Worm (Caenorhabditis elegans) whole organism, L3 larva: Measurements from ENCODE around the gene M106.2.

Source experiments
- ceh-82 ChIP-seq: fragments of 150-350 bp; optimal IDR thresholded peaks from 2 replicates; lab custom pipeline; 2014; ENCODE audit warnings: missing biosample characterization, missing genetic modification characterization
- lsy-12 ChIP-seq: sonication (generic microtip); optimal IDR thresholded peaks from 2 replicates; lab custom pipeline; 2016; ENCODE audit warnings: mild to moderate bottlenecking, missing genetic modification characterization, missing compliant biosample characterization
- nhr-237 ChIP-seq: fragments of 150-350 bp; optimal IDR thresholded peaks from 2 replicates; lab custom pipeline; 2014; ENCODE audit warnings: missing biosample characterization, missing genetic modification characterization
- pqm-1 ChIP-seq: fragments of 150-350 bp; optimal IDR thresholded peaks from 2 replicates; lab custom pipeline; 2017; ENCODE audit warnings: missing biosample characterization, missing genetic modification characterization, inconsistent platforms

M106.2 gene

ce11 chrII:10796194-10796593 lies 53.6 kb downstream of the M106.2 start, which contains the start of gene set-14:
Gene set-14, minus strand, starts transcription at chrII:10796294.
- TF ChIP-seq lsy-12 (tag; lab: Kevin White, UChicago) = no peak
- TF ChIP-seq nhr-237 (tag; lab: Kevin White, UChicago) = no peak
- TF ChIP-seq ceh-82 (tag; lab: Kevin White, UChicago) = no peak
- TF ChIP-seq pqm-1 (tag; lab: Kevin White, UChicago) = no peak
